Worm (Caenorhabditis elegans): ENCODE results near the gene pitr-6.

DNA sequence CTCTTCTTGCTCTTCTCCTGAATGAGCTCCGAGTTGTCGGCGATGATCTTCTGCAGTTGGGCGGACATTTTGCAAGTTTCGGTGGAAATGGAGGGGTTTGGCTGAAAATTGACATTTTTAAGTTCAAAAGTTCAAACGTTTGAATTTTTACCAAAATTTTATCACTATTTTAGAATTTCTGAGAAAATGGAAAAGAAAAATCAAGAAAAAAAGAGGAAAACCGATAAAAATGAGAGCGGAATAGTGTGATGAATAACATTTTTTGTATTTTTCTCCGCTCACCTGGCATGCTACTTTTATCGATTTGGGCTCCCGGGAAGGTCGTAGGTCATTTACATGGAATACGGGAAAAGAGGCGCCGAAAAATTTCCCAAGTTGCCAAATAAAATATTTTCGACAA is 39.9 kb downstream of the pitr-6 start, which contains the start of gene F15A4.10:
- no peak for TF ChIP-seq ztf-11 (tag; optimal IDR thresholded peaks at IDR 0.05)
- no peak for TF ChIP-seq nhr-10 (tag; optimal IDR thresholded peaks at IDR 0.05)
- no peak for TF ChIP-seq F13H6.1 (tag; optimal IDR thresholded peaks at IDR 0.05)
- no peak for TF ChIP-seq nhr-6 (tag; optimal IDR thresholded peaks at IDR 0.05)
- TF ChIP-seq lin-39 (tag; optimal IDR thresholded peaks at IDR 0.05) = no peak
- no peak for TF ChIP-seq mdl-1 (tag; optimal IDR thresholded peaks at IDR 0.05)
- TF ChIP-seq snpc-4 (tag; optimal IDR thresholded peaks at IDR 0.05) = no peak
- no peak for TF ChIP-seq unc-62 (GFP tag; optimal IDR thresholded peaks at IDR 0.05)
- TF ChIP-seq ceh-16 (tag; optimal IDR thresholded peaks at IDR 0.05) = no peak
- no peak for TF ChIP-seq nhr-11 (tag; optimal IDR thresholded peaks at IDR 0.05)
- TF ChIP-seq mbf-1 (tag; optimal IDR thresholded peaks at IDR 0.05) = no peak
- TF ChIP-seq ceh-82 (tag; optimal IDR thresholded peaks at IDR 0.05) = no peak

All from whole organism, L2 larva.